Fruit fly (Drosophila melanogaster): ENCODE results near the gene CG3407.

Gene CG3407

dm6 chr2L:3802818-3803456 lies 10.3 kb downstream of the CG3407 start (continued):
- TF ChIP-seq H15 (GFP tag; IDR thresholded peaks at IDR 0.05) (peak; percentile 49; the same call in 1 of the 3 replicates), CG4730 (GFP tag; IDR thresholded peaks at IDR 0.05) (peak; percentile 47; the same call in 1 of the 2 replicates), Deaf1 (tag; optimal IDR thresholded peaks at IDR 0.05) (no peak), Rx (GFP tag; IDR thresholded peaks at IDR 0.05) (no peak), HLHmδ (GFP tag; optimal IDR thresholded peaks at IDR 0.05) (no peak), ems (GFP tag; optimal IDR thresholded peaks at IDR 0.05) (peak; percentile 65), kah (GFP tag; optimal IDR thresholded peaks at IDR 0.05) (peak; percentile 27), rib (GFP tag; IDR thresholded peaks at IDR 0.05) (no peak), CG5180 (GFP tag; optimal IDR thresholded peaks at IDR 0.05) (no peak), YL-1 (GFP tag; optimal IDR thresholded peaks at IDR 0.05) (no peak), Ets97D (GFP tag; optimal IDR thresholded peaks at IDR 0.05) (peak; percentile 24), caup (GFP tag; optimal IDR thresholded peaks at IDR 0.05; ENCODE audit: severe bottlenecking) (no peak), CG10565 (GFP tag; optimal IDR thresholded peaks at IDR 0.05) (peak; percentile 10), wdn (GFP tag; IDR thresholded peaks at IDR 0.05) (peak; percentile 40; the same call in 1 of the 2 replicates), CG9609 (GFP tag; optimal IDR thresholded peaks at IDR 0.05) (no peak), E2f2 (GFP tag; IDR thresholded peaks at IDR 0.05) (peak; percentile 73), peb (GFP tag; IDR thresholded peaks at IDR 0.05) (no peak), sqz (GFP tag; optimal IDR thresholded peaks at IDR 0.05) (no peak), CG5245 (GFP tag; optimal IDR thresholded peaks at IDR 0.05) (peak; percentile 38), ATbp (GFP tag; optimal IDR thresholded peaks at IDR 0.05) (peak; percentile 30), bowl (GFP tag; IDR thresholded peaks at IDR 0.05) (peak; percentile 73; the same call in 1 of the 2 replicates), CG31388 (GFP tag; optimal IDR thresholded peaks at IDR 0.05) (peak; percentile 20), z (GFP tag; IDR thresholded peaks at IDR 0.05) (no peak), sens (GFP tag) (peak; percentile 91), hb (GFP tag; IDR thresholded peaks at IDR 0.05; ENCODE audit: partially characterized antibody) (no peak), onecut (GFP tag; IDR thresholded peaks at IDR 0.05) (peak; percentile 81), CG1647 (GFP tag; optimal IDR thresholded peaks at IDR 0.05) (no peak), pho (GFP tag; optimal IDR thresholded peaks at IDR 0.05) (peak; percentile 20), ase (GFP tag; IDR thresholded peaks at IDR 0.05) (peak; percentile 36; the same call in 1 of the 3 replicates), bsh (GFP tag; optimal IDR thresholded peaks at IDR 0.05) (peak; percentile 61 to 72), Abd-B (GFP tag; optimal IDR thresholded peaks at IDR 0.05) (peak; percentile 44), Fer3 (tag; optimal IDR thresholded peaks at IDR 0.05) (peak; percentile 80), Lim3 (GFP tag; IDR thresholded peaks at IDR 0.05) (no peak), lilli (GFP tag; optimal IDR thresholded peaks at IDR 0.05) (peak; percentile 79), sisA (GFP tag; IDR thresholded peaks at IDR 0.05) (peak; percentile 49), cwo (GFP tag; optimal IDR thresholded peaks at IDR 0.05) (no peak), CG14667 (GFP tag; IDR thresholded peaks at IDR 0.05) (peak; percentile 37; the same call in 1 of the 2 replicates), CG9797 (GFP tag; optimal IDR thresholded peaks at IDR 0.05) (no peak), croc (GFP tag; conservative IDR thresholded peaks at IDR 0.05) (no peak; the same call in 2 of the 3 replicates), ftz-f1 (GFP tag; optimal IDR thresholded peaks at IDR 0.05) (no peak), inv (GFP tag; IDR thresholded peaks at IDR 0.05; ENCODE audit: partially characterized antibody) (no peak), CG15073 (GFP tag; optimal IDR thresholded peaks at IDR 0.05) (no peak), Rfx (GFP tag; IDR thresholded peaks at IDR 0.05) (peak; percentile 83), Blimp-1 (GFP tag; optimal IDR thresholded peaks at IDR 0.05) (no peak), NFAT (GFP tag; IDR thresholded peaks at IDR 0.05) (no peak), MESR4 (GFP tag; optimal IDR thresholded peaks at IDR 0.05) (no peak), Dp (GFP tag; optimal IDR thresholded peaks at IDR 0.05) (peak; percentile 54), Optix (GFP tag; IDR thresholded peaks at IDR 0.05) (no peak), CG8290 (GFP tag; optimal IDR thresholded peaks at IDR 0.05) (no peak), CG8290 (tag; optimal IDR thresholded peaks at IDR 0.05) (no peak), CG12391 (tag; optimal IDR thresholded peaks at IDR 0.05) (peak; percentile 85)

Data from whole organism, embryonic.